Worm (Caenorhabditis elegans) whole organism, L2 larva: Measurements from ENCODE around the gene F13E9.9.

Experiments used
- C34F6.9 ChIP-seq: fragments of 150-350 bp; optimal IDR thresholded peaks from 2 replicates; lab custom pipeline; 2014; ENCODE audit warnings: missing biosample characterization, missing genetic modification characterization
- F13H6.1 ChIP-seq: sonication (generic microtip); optimal IDR thresholded peaks from 2 replicates; lab custom pipeline; 2016; ENCODE audit warnings: missing genetic modification characterization, missing compliant biosample characterization
- R02D3.7 ChIP-seq: fragments of 150-350 bp; optimal IDR thresholded peaks from 2 replicates; lab custom pipeline; 2014; ENCODE audit warnings: missing biosample characterization, missing genetic modification characterization
- Y55F3AM.14 ChIP-seq: fragments of 200-800 bp; sonication (Bioruptor generic); optimal IDR thresholded peaks from 2 replicates; lab custom pipeline; 2018; ENCODE audit warnings: mild to moderate bottlenecking, missing genetic modification characterization, missing compliant biosample characterization
- ZK546.5 ChIP-seq: sonication (generic microtip); optimal IDR thresholded peaks from 2 replicates; lab custom pipeline; 2017; ENCODE audit warnings: missing biosample characterization, missing genetic modification characterization
- alr-1 ChIP-seq: fragments of 150-350 bp; optimal IDR thresholded peaks from 2 replicates; lab custom pipeline; 2014; ENCODE audit warnings: missing biosample characterization, missing genetic modification characterization
- ama-1 ChIP-seq: fragments of 150-350 bp; optimal IDR thresholded peaks from 2 replicates; lab custom pipeline; 2018; ENCODE audit warnings: inconsistent platforms
- blmp-1 ChIP-seq: sonication (generic microtip); optimal IDR thresholded peaks from 2 replicates; lab custom pipeline; 2017; ENCODE audit warnings: missing genetic modification characterization, mild to moderate bottlenecking, missing compliant biosample characterization, antibody characterized with exemption, moderate library complexity; ENCODE audit not compliant: insufficient read depth
- ceh-16 ChIP-seq: fragments of 150-350 bp; optimal IDR thresholded peaks from 2 replicates; lab custom pipeline; 2014; ENCODE audit warnings: missing biosample characterization, missing genetic modification characterization
- crh-2 ChIP-seq: sonication (generic microtip); optimal IDR thresholded peaks from 2 replicates; lab custom pipeline; 2017; ENCODE audit warnings: missing biosample characterization, missing genetic modification characterization
- dmd-4 ChIP-seq: sonication (generic microtip); optimal IDR thresholded peaks from 2 replicates; lab custom pipeline; 2017; ENCODE audit warnings: missing biosample characterization, missing genetic modification characterization
- egl-27 ChIP-seq: sonication (generic microtip); optimal IDR thresholded peaks from 3 replicates; lab custom pipeline; 2017; ENCODE audit warnings: missing biosample characterization, missing genetic modification reagents, missing genetic modification characterization
- elt-1 ChIP-seq: fragments of 150-350 bp; optimal IDR thresholded peaks from 2 replicates; lab custom pipeline; 2014; ENCODE audit warnings: missing biosample characterization, missing genetic modification characterization
- elt-3 ChIP-seq: sonication (generic microtip); optimal IDR thresholded peaks from 2 replicates; lab custom pipeline; 2017; ENCODE audit warnings: missing biosample characterization, missing genetic modification characterization
- fos-1 ChIP-seq: fragments of 150-350 bp; optimal IDR thresholded peaks from 2 replicates; lab custom pipeline; 2014; ENCODE audit warnings: missing biosample characterization, missing genetic modification characterization
- gmeb-1 ChIP-seq: fragments of 150-350 bp; optimal IDR thresholded peaks from 2 replicates; lab custom pipeline; 2014; ENCODE audit warnings: missing biosample characterization, missing genetic modification characterization
- lin-11 ChIP-seq: fragments of 150-350 bp; sonication (generic microtip); optimal IDR thresholded peaks from 2 replicates; lab custom pipeline; 2014; ENCODE audit warnings: missing biosample characterization, missing genetic modification characterization, inconsistent platforms, mixed read lengths
- lin-13 ChIP-seq: fragments of 150-350 bp; optimal IDR thresholded peaks from 2 replicates; lab custom pipeline; 2014; ENCODE audit warnings: missing biosample characterization, missing genetic modification reagents, missing genetic modification characterization
- lsy-2 ChIP-seq, 2 experiments: fragments of 150-350 bp in 1 of 2; sonication (generic microtip) in 1 of 2; optimal IDR thresholded peaks; 2 replicates each; lab custom pipeline; 2014 to 2017; ENCODE audit warnings: missing biosample characterization in 2 of 2, missing genetic modification characterization in 2 of 2
- mab-5 ChIP-seq: fragments of 150-350 bp; optimal IDR thresholded peaks from 2 replicates; lab custom pipeline; 2014; ENCODE audit warnings: missing biosample characterization, missing genetic modification characterization
- mdl-1 ChIP-seq, 2 experiments: fragments of 150-350 bp in 1 of 2; sonication (generic microtip) in 1 of 2; optimal IDR thresholded peaks; 2 replicates each; lab custom pipeline; 2017; ENCODE audit warnings: missing biosample characterization in 2 of 2, missing genetic modification characterization in 2 of 2
- nhr-12 ChIP-seq: fragments of 150-350 bp; optimal IDR thresholded peaks from 2 replicates; lab custom pipeline; 2014; ENCODE audit warnings: missing biosample characterization, missing genetic modification characterization
- nhr-129 ChIP-seq: fragments of 150-350 bp; optimal IDR thresholded peaks from 2 replicates; lab custom pipeline; 2014; ENCODE audit warnings: missing biosample characterization, missing genetic modification characterization
- nhr-21 ChIP-seq: fragments of 150-350 bp; optimal IDR thresholded peaks from 2 replicates; lab custom pipeline; 2014; ENCODE audit warnings: missing biosample characterization, missing genetic modification characterization
- nhr-23 ChIP-seq: fragments of 150-350 bp; optimal IDR thresholded peaks from 2 replicates; lab custom pipeline; 2014; ENCODE audit warnings: missing biosample characterization, missing genetic modification reagents, missing genetic modification characterization
- nhr-237 ChIP-seq: fragments of 150-350 bp; optimal IDR thresholded peaks from 2 replicates; lab custom pipeline; 2014; ENCODE audit warnings: missing biosample characterization, missing genetic modification characterization
- nhr-25 ChIP-seq: fragments of 150-350 bp; sonication (generic microtip); optimal IDR thresholded peaks from 3 replicates; lab custom pipeline; 2014; ENCODE audit warnings: missing biosample characterization, missing genetic modification characterization
- nhr-6 ChIP-seq: fragments of 150-350 bp; optimal IDR thresholded peaks from 2 replicates; lab custom pipeline; 2014; ENCODE audit warnings: missing biosample characterization, missing genetic modification characterization
- nhr-77 ChIP-seq: fragments of 150-350 bp; optimal IDR thresholded peaks from 2 replicates; lab custom pipeline; 2014; ENCODE audit warnings: missing biosample characterization, missing genetic modification characterization
- peb-1 ChIP-seq: fragments of 150-350 bp; optimal IDR thresholded peaks from 2 replicates; lab custom pipeline; 2014; ENCODE audit warnings: missing biosample characterization, missing genetic modification characterization
- sem-4 ChIP-seq: fragments of 150-350 bp; optimal IDR thresholded peaks from 2 replicates; lab custom pipeline; 2014; ENCODE audit warnings: missing biosample characterization, missing genetic modification reagents, missing genetic modification characterization
- skn-1 ChIP-seq: sonication (generic microtip); optimal IDR thresholded peaks from 2 replicates; lab custom pipeline; 2017; ENCODE audit warnings: missing biosample characterization, missing genetic modification characterization
- sma-3 ChIP-seq: sonication (generic microtip); optimal IDR thresholded peaks from 2 replicates; lab custom pipeline; 2016; ENCODE audit warnings: missing genetic modification reagents, missing genetic modification characterization, missing compliant biosample characterization
- sma-9 ChIP-seq, 2 experiments: fragments of 150-350 bp in 1 of 2; sonication (generic microtip) in 1 of 2; optimal IDR thresholded peaks; 2 replicates each; lab custom pipeline; 2014 to 2016; ENCODE audit warnings: missing genetic modification characterization in 2 of 2, mild to moderate bottlenecking in 1 of 2, missing biosample characterization in 1 of 2, missing compliant biosample characterization in 1 of 2, missing genetic modification reagents in 1 of 2, moderate library complexity in 1 of 2
- snpc-4 ChIP-seq: fragments of 150-350 bp; optimal IDR thresholded peaks from 2 replicates; lab custom pipeline; 2014; ENCODE audit warnings: missing biosample characterization, missing genetic modification characterization
- unc-55 ChIP-seq: fragments of 150-350 bp; sonication (generic microtip); optimal IDR thresholded peaks from 3 replicates; lab custom pipeline; 2014; ENCODE audit warnings: missing biosample characterization, missing genetic modification reagents, missing genetic modification characterization
- unc-62 ChIP-seq: fragments of 150-350 bp; optimal IDR thresholded peaks from 2 replicates; lab custom pipeline; 2014; ENCODE audit warnings: missing biosample characterization, missing genetic modification reagents, missing genetic modification characterization
- zag-1 ChIP-seq: fragments of 150-350 bp; optimal IDR thresholded peaks from 2 replicates; lab custom pipeline; 2014; ENCODE audit warnings: missing biosample characterization, missing genetic modification characterization
- ztf-1 ChIP-seq: fragments of 200-800 bp; sonication (Bioruptor generic); conservative IDR thresholded peaks from 2 replicates; pipeline ENCODE4 v1.3.6; 2022; ENCODE audit warnings: missing genetic modification characterization, missing compliant biosample characterization
- ztf-11 ChIP-seq: sonication (generic microtip); optimal IDR thresholded peaks from 2 replicates; lab custom pipeline; 2017; ENCODE audit warnings: missing biosample characterization, missing genetic modification characterization
- ztf-4 ChIP-seq: fragments of 150-350 bp; optimal IDR thresholded peaks from 2 replicates; lab custom pipeline; 2014; ENCODE audit warnings: missing biosample characterization, missing genetic modification characterization

The F13E9.9 gene

DNA sequence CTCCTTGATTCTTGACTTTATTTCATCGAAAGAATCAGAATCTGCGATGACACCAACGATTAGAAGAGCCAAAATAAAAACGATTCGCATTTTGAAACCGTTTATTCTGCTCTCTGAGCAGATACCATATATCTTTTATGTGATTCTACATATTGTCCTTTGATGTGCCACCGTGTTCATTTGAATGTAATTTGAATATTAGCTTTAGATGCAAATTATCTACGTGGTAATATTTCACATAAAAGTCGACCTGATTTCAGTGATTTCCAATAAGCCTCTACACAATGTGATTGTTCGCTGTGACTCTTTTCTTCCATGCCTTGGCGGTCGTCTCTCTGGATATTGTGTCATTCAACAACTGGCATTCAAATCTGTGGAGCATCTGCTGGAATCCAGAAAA, at the start of gene F13E9.9, which contains the start of gene F13E9.19:
Gene F13E9.9 (minus strand): TSS at position 101 of the 400 bp plus-strand sequence.
Gene F13E9.19 (plus strand): TSS at position 316 of the 400 bp plus-strand sequence.
- TF ChIP-seq R02D3.7 = no peak
- TF ChIP-seq egl-27 = no peak
- no peak for TF ChIP-seq nhr-21 (tag; lab: Kevin White, UChicago)
- TF ChIP-seq nhr-23 (tag; lab: Kevin White, UChicago) = no peak
- no peak for TF ChIP-seq elt-1 (tag; lab: Kevin White, UChicago)
- TF ChIP-seq gmeb-1 (tag; lab: Kevin White, UChicago) = no peak
- TF ChIP-seq peb-1 (tag; lab: Kevin White, UChicago) = no peak
- no peak for TF ChIP-seq dmd-4 (tag; lab: Kevin White, UChicago)
- no peak for TF ChIP-seq nhr-12 (tag; lab: Kevin White, UChicago)
- TF ChIP-seq mdl-1 (tag; optimal IDR thresholded peaks at IDR 0.05; lab: Kevin White, UChicago) = no peak
- no peak for TF ChIP-seq ztf-1 (GFP tag; lab: Robert Waterston, UW)
- TF ChIP-seq F13H6.1 = no peak
- no peak for TF ChIP-seq ama-1
- no peak for TF ChIP-seq sem-4
- no peak for TF ChIP-seq crh-2 (tag; lab: Kevin White, UChicago)
- no peak for TF ChIP-seq elt-3 (tag; lab: Kevin White, UChicago)
- no peak for TF ChIP-seq ZK546.5
- TF ChIP-seq Y55F3AM.14 (GFP tag; lab: Kevin White, UChicago) = no peak
- no peak for TF ChIP-seq unc-62 (GFP tag; lab: Kevin White, UChicago)

DNA sequence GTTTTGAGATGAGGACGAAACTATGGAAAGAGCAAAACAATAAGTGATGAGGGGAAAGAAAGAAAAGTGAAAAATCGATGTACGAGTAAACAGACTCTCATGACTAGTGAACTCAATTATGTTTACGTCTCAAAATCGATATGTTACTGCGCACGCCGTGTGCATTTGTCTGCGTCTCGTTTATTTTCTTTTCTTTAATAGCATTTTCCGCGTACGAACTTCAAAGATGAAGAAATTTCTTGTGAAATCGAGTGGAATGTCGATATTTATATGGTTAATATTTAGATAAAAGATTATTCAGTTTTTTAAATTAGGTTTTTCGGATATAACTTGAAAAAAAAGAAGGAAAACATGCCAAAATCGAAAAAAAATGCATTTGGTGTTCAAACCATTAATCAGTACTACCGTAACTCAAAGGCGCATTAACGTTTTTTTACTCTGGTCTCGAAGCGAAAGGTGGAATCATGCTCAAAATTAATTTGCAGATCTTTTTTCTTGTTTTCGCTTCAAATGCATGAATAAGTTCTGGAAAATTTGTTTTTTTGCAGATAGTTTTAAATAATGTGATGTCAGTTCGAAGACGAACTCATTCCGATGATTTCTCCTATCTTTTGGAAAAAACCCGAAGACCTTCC, 38.0 kb upstream of the F13E9.9 start, which contains the start of gene fic-1:
Gene fic-1 (plus strand): TSS at position 549 of the 635 bp plus-strand sequence.
- peak; percentile 77 to 84 for TF ChIP-seq mdl-1 (tag; optimal IDR thresholded peaks at IDR 0.05; lab: Kevin White, UChicago)
- TF ChIP-seq gmeb-1 (tag; lab: Kevin White, UChicago) = no peak
- no peak for TF ChIP-seq alr-1
- TF ChIP-seq snpc-4 (tag; lab: Kevin White, UChicago) = peak; percentile 36
- no peak for TF ChIP-seq dmd-4 (tag; lab: Kevin White, UChicago)
- peak; percentile 64 for TF ChIP-seq zag-1 (tag; lab: Kevin White, UChicago)
- peak; percentile 81 for TF ChIP-seq nhr-129 (tag; lab: Kevin White, UChicago)
- peak; percentile 22 for TF ChIP-seq sma-3
- peak; percentile 51 for TF ChIP-seq mab-5 (tag; lab: Kevin White, UChicago)
- TF ChIP-seq lin-13 (GFP tag; lab: Kevin White, UChicago) = peak; percentile 74
- TF ChIP-seq nhr-25 (tag; lab: Kevin White, UChicago) = no peak
- no peak for TF ChIP-seq blmp-1 (tag; lab: Kevin White, UChicago)
- TF ChIP-seq sem-4 = peak; percentile 33
- no peak for TF ChIP-seq nhr-21 (tag; lab: Kevin White, UChicago)
- peak; percentile 84 for TF ChIP-seq sma-9 (GFP tag; optimal IDR thresholded peaks at IDR 0.05; lab: Kevin White, UChicago)
- no peak for TF ChIP-seq sma-9 (tag; optimal IDR thresholded peaks at IDR 0.05; lab: Kevin White, UChicago)
- TF ChIP-seq nhr-23 (tag; lab: Kevin White, UChicago) = no peak
- TF ChIP-seq unc-55 (GFP tag; lab: Kevin White, UChicago) = peak; percentile 94
- TF ChIP-seq nhr-237 (tag; lab: Kevin White, UChicago) = no peak
- no peak for TF ChIP-seq ztf-1 (GFP tag; lab: Robert Waterston, UW)
- no peak for TF ChIP-seq ztf-11 (tag; lab: Kevin White, UChicago)
- TF ChIP-seq lin-11 (tag; lab: Kevin White, UChicago) = no peak
- peak; percentile 56 for TF ChIP-seq nhr-6 (tag; lab: Kevin White, UChicago)
- TF ChIP-seq nhr-12 (tag; lab: Kevin White, UChicago) = no peak
- TF ChIP-seq R02D3.7 = no peak
- TF ChIP-seq nhr-77 (tag; lab: Kevin White, UChicago) = no peak
- TF ChIP-seq fos-1 = peak; percentile 19
- TF ChIP-seq ZK546.5 = no peak
- peak; percentile 37 to 83 for TF ChIP-seq lsy-2 (tag; optimal IDR thresholded peaks at IDR 0.05; lab: Kevin White, UChicago)
- TF ChIP-seq C34F6.9 = peak; percentile 92
- peak; percentile 44 for TF ChIP-seq F13H6.1
- TF ChIP-seq ztf-4 (tag; lab: Kevin White, UChicago) = peak; percentile 63
- TF ChIP-seq peb-1 (tag; lab: Kevin White, UChicago) = no peak
- peak; percentile 24 for TF ChIP-seq ama-1
- no peak for TF ChIP-seq ceh-16 (tag; lab: Kevin White, UChicago)
- TF ChIP-seq skn-1 (tag; lab: Kevin White, UChicago) = peak; percentile 38
- peak; percentile 90 for TF ChIP-seq crh-2 (tag; lab: Kevin White, UChicago)
